Worm (Caenorhabditis elegans) whole organism, young adult: ENCODE measurements around the gene F47E1.2.

ENCODE experiments used
- F39B2.1 ChIP-seq: fragments of 200-800 bp; sonication (Bioruptor generic); IDR thresholded peaks from 2 replicates; pipeline ENCODE4 v1.3.6; 2022; ENCODE audit warnings: missing genetic modification reagents, missing genetic modification characterization, missing compliant biosample characterization
- F57C9.4 ChIP-seq: sonication (generic microtip); optimal IDR thresholded peaks from 2 replicates; lab custom pipeline; 2017; ENCODE audit warnings: mild to moderate bottlenecking, missing genetic modification characterization, missing compliant biosample characterization
- Y53F4B.3 ChIP-seq: fragments of 200-800 bp; sonication (Bioruptor generic); IDR thresholded peaks from 2 replicates; pipeline ENCODE4 v1.3.6; 2022; ENCODE audit warnings: missing genetic modification reagents, missing genetic modification characterization, missing compliant biosample characterization
- Y53G8AR.9 ChIP-seq: fragments of 200-800 bp; sonication (Bioruptor generic); conservative IDR thresholded peaks from 2 replicates; pipeline ENCODE4 v1.3.6; 2022; ENCODE audit warnings: missing genetic modification reagents, missing genetic modification characterization, missing compliant biosample characterization
- Y56A3A.18 ChIP-seq: fragments of 200-800 bp; sonication (Bioruptor generic); IDR thresholded peaks from 2 replicates; pipeline ENCODE4 v1.3.6; 2022; ENCODE audit warnings: missing genetic modification reagents, missing genetic modification characterization, missing compliant biosample characterization
- Y67H2A.10 ChIP-seq: fragments of 200-800 bp; sonication (Bioruptor generic); conservative IDR thresholded peaks from 2 replicates; pipeline ENCODE4 v1.3.6; 2022; ENCODE audit warnings: missing genetic modification reagents, missing genetic modification characterization, missing compliant biosample characterization
- Y79H2A.3 ChIP-seq: fragments of 200-800 bp; sonication (Bioruptor generic); conservative IDR thresholded peaks from 2 replicates; pipeline ENCODE4 v1.3.6; 2022; ENCODE audit warnings: missing genetic modification reagents, missing genetic modification characterization, missing compliant biosample characterization
- akir-1 ChIP-seq: fragments of 200-800 bp; sonication (Bioruptor generic); optimal IDR thresholded peaks from 2 replicates; lab custom pipeline; 2018; ENCODE audit warnings: mild to moderate bottlenecking, missing genetic modification characterization, moderate library complexity, missing compliant biosample characterization
- aptf-2 ChIP-seq: fragments of 200-800 bp; sonication (Bioruptor generic); conservative IDR thresholded peaks from 2 replicates; pipeline ENCODE4 v1.3.6; 2022; ENCODE audit warnings: missing genetic modification reagents, missing genetic modification characterization, missing compliant biosample characterization
- athp-1 ChIP-seq: sonication (generic microtip); optimal IDR thresholded peaks from 2 replicates; lab custom pipeline; 2017; ENCODE audit warnings: mild to moderate bottlenecking, missing genetic modification characterization, missing compliant biosample characterization
- ccch-3 ChIP-seq: fragments of 200-800 bp; sonication (Bioruptor generic); optimal IDR thresholded peaks from 2 replicates; lab custom pipeline; 2018; ENCODE audit warnings: mild to moderate bottlenecking, missing genetic modification characterization, missing compliant biosample characterization
- ceh-40 ChIP-seq: fragments of 200-800 bp; sonication (Bioruptor generic); IDR thresholded peaks from 2 replicates; pipeline ENCODE4 v1.3.6; 2022; ENCODE audit warnings: missing genetic modification characterization, missing compliant biosample characterization
- ceh-58 ChIP-seq: fragments of 200-800 bp; sonication (Bioruptor generic); IDR thresholded peaks from 2 replicates; pipeline ENCODE4 v1.3.6; 2022; ENCODE audit warnings: missing genetic modification characterization, missing compliant biosample characterization
- egl-18 ChIP-seq: fragments of 200-800 bp; sonication (Bioruptor generic); IDR thresholded peaks from 2 replicates; pipeline ENCODE4 v1.3.6; 2022; ENCODE audit warnings: missing genetic modification reagents, missing genetic modification characterization, missing compliant biosample characterization
- egrh-3 ChIP-seq: fragments of 200-800 bp; sonication (Bioruptor generic); IDR thresholded peaks from 2 replicates; pipeline ENCODE4 v1.3.6; 2022; ENCODE audit warnings: missing genetic modification reagents, missing genetic modification characterization, missing compliant biosample characterization
- ekl-4 ChIP-seq: fragments of 200-800 bp; sonication (Bioruptor generic); IDR thresholded peaks from 2 replicates; pipeline ENCODE4 v1.3.6; 2022; ENCODE audit warnings: missing genetic modification reagents, missing genetic modification characterization, missing compliant biosample characterization
- him-1 ChIP-seq: sonication (generic microtip); optimal IDR thresholded peaks from 2 replicates; lab custom pipeline; 2016; ENCODE audit warnings: missing genotype, missing genetic modification reagents, missing genetic modification characterization, missing compliant biosample characterization
- hmg-1.2 ChIP-seq: fragments of 200-800 bp; sonication (Bioruptor generic); IDR thresholded peaks from 2 replicates; pipeline ENCODE4 v1.3.6; 2022; ENCODE audit warnings: missing genetic modification reagents, missing genetic modification characterization, missing compliant biosample characterization
- let-607 ChIP-seq, 2 experiments: fragments of 200-800 bp in 1 of 2; sonication (Bioruptor generic) in 1 of 2; sonication (generic microtip) in 1 of 2; optimal IDR thresholded peaks; 2 replicates each; lab custom pipeline; 2016 to 2018; ENCODE audit warnings: mild to moderate bottlenecking in 2 of 2, missing compliant biosample characterization in 2 of 2, missing genetic modification characterization in 2 of 2, moderate library complexity in 2 of 2, missing genotype in 1 of 2
- lin-54 ChIP-seq: fragments of 200-800 bp; sonication (Bioruptor generic); optimal IDR thresholded peaks from 2 replicates; lab custom pipeline; 2018; ENCODE audit warnings: mild to moderate bottlenecking, missing genetic modification characterization, missing compliant biosample characterization
- lir-1 ChIP-seq: fragments of 200-800 bp; sonication (Bioruptor generic); conservative IDR thresholded peaks from 2 replicates; pipeline ENCODE4 v1.3.6; 2022; ENCODE audit warnings: missing genetic modification reagents, missing genetic modification characterization, missing compliant biosample characterization
- madf-6 ChIP-seq: fragments of 200-800 bp; sonication (Bioruptor generic); IDR thresholded peaks from 2 replicates; pipeline ENCODE4 v1.3.6; 2022; ENCODE audit warnings: missing genetic modification reagents, missing genetic modification characterization, missing compliant biosample characterization
- nhr-179 ChIP-seq: sonication (generic microtip); optimal IDR thresholded peaks from 2 replicates; lab custom pipeline; 2016; ENCODE audit warnings: mild to moderate bottlenecking, missing genetic modification characterization, missing compliant biosample characterization
- nhr-90 ChIP-seq: sonication (generic microtip); optimal IDR thresholded peaks from 2 replicates; lab custom pipeline; 2016; ENCODE audit warnings: missing genotype, mild to moderate bottlenecking, missing genetic modification characterization, missing compliant biosample characterization
- sea-2 ChIP-seq: fragments of 200-800 bp; sonication (Bioruptor generic); IDR thresholded peaks from 2 replicates; pipeline ENCODE4 v1.3.6; 2022; ENCODE audit warnings: missing genetic modification characterization, missing compliant biosample characterization
- snpc-1.1 ChIP-seq: sonication (generic microtip); optimal IDR thresholded peaks from 2 replicates; lab custom pipeline; 2017; ENCODE audit warnings: missing genetic modification characterization, mild to moderate bottlenecking, missing compliant biosample characterization, antibody characterized with exemption, moderate library complexity, missing genotype, missing genetic modification reagents; ENCODE audit not compliant: insufficient read depth
- snpc-4 ChIP-seq, 5 experiments: fragments of 150-350 bp in 1 of 5; sonication (generic microtip) in 4 of 5; optimal IDR thresholded peaks; 2 replicates each; lab custom pipeline; 2014 to 2018; ENCODE audit warnings: missing genetic modification characterization in 5 of 5, missing biosample characterization in 3 of 5, antibody characterized with exemption in 2 of 5, mild to moderate bottlenecking in 2 of 5, missing compliant biosample characterization in 2 of 5, missing genotype in 2 of 5, moderate library complexity in 2 of 5, missing genetic modification reagents in 1 of 5
- somi-1 ChIP-seq: fragments of 200-800 bp; sonication (Bioruptor generic); optimal IDR thresholded peaks from 2 replicates; lab custom pipeline; 2018; ENCODE audit warnings: mild to moderate bottlenecking, missing genetic modification characterization, missing compliant biosample characterization
- sptf-2 ChIP-seq: fragments of 200-800 bp; sonication (Bioruptor generic); optimal IDR thresholded peaks from 2 replicates; lab custom pipeline; 2018; ENCODE audit warnings: mild to moderate bottlenecking, missing genetic modification characterization, missing compliant biosample characterization
- tbx-9 ChIP-seq: sonication (generic microtip); optimal IDR thresholded peaks from 2 replicates; lab custom pipeline; 2016; ENCODE audit warnings: borderline replicate concordance, missing genetic modification characterization, inconsistent platforms, missing compliant biosample characterization
- tlf-1 ChIP-seq: fragments of 200-800 bp; sonication (Bioruptor generic); optimal IDR thresholded peaks from 2 replicates; lab custom pipeline; 2018; ENCODE audit warnings: mild to moderate bottlenecking, missing genetic modification characterization, missing compliant biosample characterization
- unc-130 ChIP-seq: sonication (generic microtip); optimal IDR thresholded peaks from 2 replicates; lab custom pipeline; 2016; ENCODE audit warnings: missing genetic modification reagents, missing genetic modification characterization, missing compliant biosample characterization
- ztf-18 ChIP-seq: sonication (generic microtip); optimal IDR thresholded peaks from 2 replicates; lab custom pipeline; 2016; ENCODE audit warnings: missing genotype, mild to moderate bottlenecking, missing genetic modification characterization, missing compliant biosample characterization
- ztf-22 ChIP-seq: fragments of 200-800 bp; sonication (Bioruptor generic); optimal IDR thresholded peaks from 2 replicates; lab custom pipeline; 2018; ENCODE audit warnings: mild to moderate bottlenecking, missing genetic modification characterization, moderate library complexity, missing compliant biosample characterization
- ztf-26 ChIP-seq: sonication (generic microtip); optimal IDR thresholded peaks from 2 replicates; lab custom pipeline; 2017; ENCODE audit warnings: missing genetic modification characterization, missing compliant biosample characterization
- ztf-28 ChIP-seq: fragments of 200-800 bp; sonication (Bioruptor generic); IDR thresholded peaks from 2 replicates; pipeline ENCODE4 v1.3.6; 2022; ENCODE audit warnings: missing genetic modification reagents, missing genetic modification characterization, missing compliant biosample characterization
- ztf-6 ChIP-seq: fragments of 200-800 bp; sonication (Bioruptor generic); IDR thresholded peaks from 2 replicates; pipeline ENCODE4 v1.3.6; 2022; ENCODE audit warnings: missing genetic modification reagents, missing genetic modification characterization, missing compliant biosample characterization

The F47E1.2 gene

ce11 chrX:9048657-9049056 lies 8.8 kb upstream of the F47E1.2 start, which contains the start of gene F47E1.20:
Gene F47E1.20, plus strand, starts transcription at chrX:9048957.
- TF ChIP-seq F39B2.1 (GFP tag; lab: Robert Waterston, UW) = no peak
- TF ChIP-seq hmg-1.2 (GFP tag; lab: Robert Waterston, UW) = no peak
- no peak for TF ChIP-seq unc-130
- no peak for TF ChIP-seq sea-2 (GFP tag; lab: Robert Waterston, UW)
- no peak for TF ChIP-seq Y67H2A.10 (GFP tag; lab: Robert Waterston, UW)
- no peak for TF ChIP-seq ceh-58 (GFP tag; lab: Robert Waterston, UW)
- no peak for TF ChIP-seq Y53G8AR.9
- no peak for TF ChIP-seq sptf-2 (GFP tag; lab: Kevin White, UChicago)
- TF ChIP-seq madf-6 (GFP tag; lab: Robert Waterston, UW) = no peak
- no peak for TF ChIP-seq ztf-22 (GFP tag; lab: Kevin White, UChicago)
- TF ChIP-seq akir-1 = no peak
- no peak for TF ChIP-seq lin-54 (GFP tag; lab: Kevin White, UChicago)
- TF ChIP-seq him-1 (tag; lab: Kevin White, UChicago) = no peak
- no peak for TF ChIP-seq nhr-179

- TF ChIP-seq ccch-3 (no peak), ztf-6 (GFP tag; lab: Robert Waterston, UW) (no peak), ekl-4 (GFP tag; lab: Robert Waterston, UW) (no peak), ztf-28 (GFP tag; lab: Robert Waterston, UW) (no peak)
- TF ChIP-seq, all 124 proteins: peak for 0
These were observed 4.0 kb upstream of the F47E1.2 start for ce11 chrX:9053426-9053825.

ce11 chrX:9062523-9062922 lies 5.1 kb downstream of the F47E1.2 start, which contains the start of gene F47E1.4:
Gene F47E1.4, plus strand, starts transcription at chrX:9062823.
- no peak for TF ChIP-seq Y79H2A.3 (GFP tag; lab: Robert Waterston, UW)
- no peak for TF ChIP-seq ceh-40
- no peak for TF ChIP-seq Y53F4B.3 (GFP tag; lab: Robert Waterston, UW)
- no peak for TF ChIP-seq lin-54 (GFP tag; lab: Kevin White, UChicago)
- TF ChIP-seq snpc-4 (GFP tag; optimal IDR thresholded peaks at IDR 0.05; lab: Kevin White, UChicago) = no peak
- no peak for TF ChIP-seq snpc-4 (tag; optimal IDR thresholded peaks at IDR 0.05; lab: Kevin White, UChicago)
- TF ChIP-seq snpc-1.1 (tag; lab: Kevin White, UChicago) = no peak
- no peak for TF ChIP-seq athp-1

ce11 chrX:9063439-9063838 lies 6.0 kb downstream of the F47E1.2 start:
- no peak for TF ChIP-seq Y56A3A.18 (GFP tag; lab: Robert Waterston, UW)
- TF ChIP-seq somi-1 (GFP tag; lab: Kevin White, UChicago) = no peak
- no peak for TF ChIP-seq nhr-90 (tag; lab: Kevin White, UChicago)
- no peak for TF ChIP-seq lir-1 (GFP tag; lab: Robert Waterston, UW)
- TF ChIP-seq aptf-2 (GFP tag; lab: Robert Waterston, UW) = no peak

- TF ChIP-seq F57C9.4 (no peak), tbx-9 (no peak), egl-18 (GFP tag; lab: Robert Waterston, UW) (no peak), ztf-26 (tag; lab: Kevin White, UChicago) (no peak), egrh-3 (GFP tag; lab: Robert Waterston, UW) (no peak), F39B2.1 (GFP tag; lab: Robert Waterston, UW) (no peak), ztf-18 (tag; lab: Kevin White, UChicago) (no peak), tlf-1 (GFP tag; lab: Kevin White, UChicago) (no peak), let-607 (tag; optimal IDR thresholded peaks at IDR 0.05; lab: Kevin White, UChicago) (no peak), ceh-58 (GFP tag; lab: Robert Waterston, UW) (no peak), lin-54 (GFP tag; lab: Kevin White, UChicago) (no peak), unc-130 (no peak), akir-1 (no peak)
These were observed 9.9 kb downstream of the F47E1.2 start for ce11 chrX:9067230-9067822.
